Worm (Caenorhabditis elegans) whole organism, L4 larva: ENCODE data around the gene F23F1.4.

Experiments used
- F10B5.3 ChIP-seq: sonication (generic microtip); optimal IDR thresholded peaks from 2 replicates; lab custom pipeline; 2016; ENCODE audit warnings: mild to moderate bottlenecking, missing genetic modification characterization, missing compliant biosample characterization
- F26F4.8 ChIP-seq: fragments of 200-800 bp; sonication (Bioruptor generic); conservative IDR thresholded peaks from 2 replicates; pipeline ENCODE4 v1.3.6; 2022; ENCODE audit warnings: missing genetic modification characterization, missing compliant biosample characterization
- F37D6.2 ChIP-seq: sonication (generic microtip); optimal IDR thresholded peaks from 2 replicates; lab custom pipeline; 2016; ENCODE audit warnings: mild to moderate bottlenecking, missing genetic modification characterization, missing compliant biosample characterization
- F49E8.2 ChIP-seq: sonication (generic microtip); optimal IDR thresholded peaks from 2 replicates; lab custom pipeline; 2016; ENCODE audit warnings: missing compliant biosample characterization, mild to moderate bottlenecking, missing genetic modification characterization, borderline replicate concordance
- R02D3.7 ChIP-seq: fragments of 150-350 bp; sonication (generic microtip); optimal IDR thresholded peaks from 3 replicates; lab custom pipeline; 2014; ENCODE audit warnings: missing biosample characterization, missing genetic modification characterization
- T20F7.1 ChIP-seq: fragments of 200-800 bp; sonication (Bioruptor generic); optimal IDR thresholded peaks from 2 replicates; lab custom pipeline; 2018; ENCODE audit warnings: mild to moderate bottlenecking, missing genetic modification characterization, missing compliant biosample characterization
- T26A8.4 ChIP-seq: fragments of 200-800 bp; sonication (Bioruptor generic); IDR thresholded peaks from 2 replicates; pipeline ENCODE4 v1.3.6; 2022; ENCODE audit warnings: missing genetic modification characterization, missing compliant biosample characterization
- Y75B8A.6 ChIP-seq: fragments of 200-800 bp; sonication (Bioruptor generic); IDR thresholded peaks from 2 replicates; pipeline ENCODE4 v1.3.6; 2022; ENCODE audit warnings: missing genetic modification reagents, missing genetic modification characterization, missing compliant biosample characterization
- ZK337.2 ChIP-seq: fragments of 200-800 bp; sonication (Bioruptor generic); IDR thresholded peaks from 2 replicates; pipeline ENCODE4 v1.3.6; 2022; ENCODE audit warnings: missing genetic modification reagents, missing genetic modification characterization, missing compliant biosample characterization
- aly-2 ChIP-seq: sonication (generic microtip); optimal IDR thresholded peaks from 2 replicates; lab custom pipeline; 2018; ENCODE audit warnings: missing biosample characterization, missing genetic modification characterization
- arid-1 ChIP-seq: fragments of 200-800 bp; sonication (Bioruptor generic); conservative IDR thresholded peaks from 2 replicates; pipeline ENCODE4 v1.3.6; 2022; ENCODE audit warnings: missing genetic modification reagents, missing genetic modification characterization, missing compliant biosample characterization
- ceh-32 ChIP-seq: sonication (generic microtip); optimal IDR thresholded peaks from 2 replicates; lab custom pipeline; 2016; ENCODE audit warnings: mild to moderate bottlenecking, missing genetic modification characterization, missing compliant biosample characterization; ENCODE audit not compliant: poor library complexity
- ceh-44 ChIP-seq: fragments of 200-800 bp; sonication (Bioruptor generic); IDR thresholded peaks from 2 replicates; pipeline ENCODE4 v1.3.6; 2022; ENCODE audit warnings: missing genetic modification reagents, missing genetic modification characterization, missing compliant biosample characterization
- ceh-62 ChIP-seq: sonication (generic microtip); optimal IDR thresholded peaks from 2 replicates; lab custom pipeline; 2017; ENCODE audit warnings: missing biosample characterization, missing genetic modification characterization
- ceh-82 ChIP-seq: sonication (generic microtip); optimal IDR thresholded peaks from 2 replicates; lab custom pipeline; 2017; ENCODE audit warnings: missing biosample characterization, missing genetic modification characterization
- dmd-9 ChIP-seq: fragments of 200-800 bp; sonication (Bioruptor generic); IDR thresholded peaks from 2 replicates; pipeline ENCODE4 v1.3.6; 2022; ENCODE audit warnings: missing genetic modification reagents, missing genetic modification characterization, missing compliant biosample characterization
- fkh-10 ChIP-seq: fragments of 150-350 bp; optimal IDR thresholded peaks from 2 replicates; lab custom pipeline; 2014; ENCODE audit warnings: missing biosample characterization, missing genetic modification reagents, missing genetic modification characterization
- fos-1 ChIP-seq: fragments of 150-350 bp; optimal IDR thresholded peaks from 2 replicates; lab custom pipeline; 2014; ENCODE audit warnings: missing biosample characterization, missing genetic modification characterization
- hlh-30 ChIP-seq: sonication (generic microtip); optimal IDR thresholded peaks from 2 replicates; lab custom pipeline; 2017; ENCODE audit warnings: antibody characterized with exemption, mild to moderate bottlenecking, missing genetic modification characterization, missing compliant biosample characterization; ENCODE audit not compliant: insufficient read depth
- hmg-1.1 ChIP-seq: fragments of 200-800 bp; sonication (Bioruptor generic); IDR thresholded peaks from 2 replicates; pipeline ENCODE4 v1.3.6; 2022; ENCODE audit warnings: missing genetic modification reagents, missing genetic modification characterization, missing compliant biosample characterization
- lin-13 ChIP-seq: fragments of 150-350 bp; optimal IDR thresholded peaks from 2 replicates; lab custom pipeline; 2014; ENCODE audit warnings: missing biosample characterization, missing genetic modification reagents, missing genetic modification characterization
- lin-29 ChIP-seq: fragments of 200-800 bp; sonication (Bioruptor generic); IDR thresholded peaks from 2 replicates; pipeline ENCODE4 v1.3.6; 2022; ENCODE audit warnings: missing genetic modification reagents, missing genetic modification characterization, missing compliant biosample characterization
- lin-38 ChIP-seq: fragments of 200-800 bp; sonication (Bioruptor generic); IDR thresholded peaks from 2 replicates; pipeline ENCODE4 v1.3.6; 2022; ENCODE audit warnings: missing genetic modification reagents, missing genetic modification characterization, missing compliant biosample characterization
- lsy-2 ChIP-seq, 2 experiments: fragments of 150-350 bp in 1 of 2; sonication (generic microtip) in 1 of 2; optimal IDR thresholded peaks; 2 replicates each; lab custom pipeline; 2014 to 2017; ENCODE audit warnings: missing biosample characterization in 2 of 2, missing genetic modification characterization in 2 of 2
- madf-9 ChIP-seq: fragments of 200-800 bp; sonication (Bioruptor generic); conservative IDR thresholded peaks from 2 replicates; pipeline ENCODE4 v1.3.6; 2022; ENCODE audit warnings: missing genetic modification reagents, missing genetic modification characterization, missing compliant biosample characterization
- mep-1 ChIP-seq: fragments of 150-350 bp; sonication (generic microtip); optimal IDR thresholded peaks from 3 replicates; lab custom pipeline; 2014; ENCODE audit warnings: missing biosample characterization, missing genetic modification characterization
- nhr-102 ChIP-seq: sonication (generic microtip); optimal IDR thresholded peaks from 2 replicates; lab custom pipeline; 2016; ENCODE audit warnings: mild to moderate bottlenecking, missing genetic modification characterization, moderate library complexity, missing compliant biosample characterization
- nhr-11 ChIP-seq: fragments of 150-350 bp; optimal IDR thresholded peaks from 2 replicates; lab custom pipeline; 2014; ENCODE audit warnings: missing biosample characterization, missing genetic modification characterization
- nhr-25 ChIP-seq: sonication (generic microtip); optimal IDR thresholded peaks from 2 replicates; lab custom pipeline; 2017; ENCODE audit warnings: missing genetic modification characterization, mild to moderate bottlenecking, missing compliant biosample characterization, antibody characterized with exemption, moderate library complexity, borderline replicate concordance; ENCODE audit not compliant: insufficient read depth
- nhr-28 ChIP-seq: fragments of 150-350 bp; optimal IDR thresholded peaks from 2 replicates; lab custom pipeline; 2014; ENCODE audit warnings: missing biosample characterization, missing genetic modification characterization
- nhr-42 ChIP-seq: fragments of 200-800 bp; sonication (Bioruptor generic); IDR thresholded peaks from 2 replicates; pipeline ENCODE4 v1.3.6; 2022; ENCODE audit warnings: missing genetic modification characterization, missing compliant biosample characterization
- nhr-48 ChIP-seq: sonication (generic microtip); optimal IDR thresholded peaks from 2 replicates; lab custom pipeline; 2016; ENCODE audit warnings: mild to moderate bottlenecking, missing genetic modification characterization, missing compliant biosample characterization
- nhr-6 ChIP-seq: fragments of 150-350 bp; optimal IDR thresholded peaks from 2 replicates; lab custom pipeline; 2014; ENCODE audit warnings: missing biosample characterization, missing genetic modification characterization
- pha-4 ChIP-seq, 2 experiments: fragments of 150-350 bp in 1 of 2; fragments of 200-800 bp in 1 of 2; sonication (Bioruptor generic) in 1 of 2; IDR thresholded peaks in 1 of 2; optimal IDR thresholded peaks in 1 of 2; 2 replicates each; pipeline versions ENCODE4 v1.3.6 to Lab custom; 2014 to 2022; ENCODE audit warnings: missing genetic modification characterization in 2 of 2, missing genetic modification reagents in 2 of 2, missing biosample characterization in 1 of 2, missing compliant biosample characterization in 1 of 2
- sdz-12 ChIP-seq: fragments of 200-800 bp; sonication (Bioruptor generic); optimal IDR thresholded peaks from 2 replicates; lab custom pipeline; 2018; ENCODE audit warnings: mild to moderate bottlenecking, missing genetic modification characterization, missing compliant biosample characterization
- snpc-1.2 ChIP-seq: fragments of 200-800 bp; sonication (Bioruptor generic); IDR thresholded peaks from 2 replicates; pipeline ENCODE4 v1.3.6; 2022; ENCODE audit warnings: missing genetic modification reagents, missing genetic modification characterization, missing compliant biosample characterization
- snpc-4 ChIP-seq: fragments of 150-350 bp; optimal IDR thresholded peaks from 2 replicates; lab custom pipeline; 2014; ENCODE audit warnings: missing biosample characterization, missing genetic modification characterization
- spr-1 ChIP-seq: sonication (generic microtip); optimal IDR thresholded peaks from 2 replicates; lab custom pipeline; 2016; ENCODE audit warnings: mild to moderate bottlenecking, missing genetic modification characterization, missing compliant biosample characterization
- tra-1 ChIP-seq: fragments of 200-800 bp; sonication (Bioruptor generic); IDR thresholded peaks from 2 replicates; pipeline ENCODE4 v1.3.6; 2022; ENCODE audit warnings: missing genetic modification reagents, missing genetic modification characterization, missing compliant biosample characterization
- unc-130 ChIP-seq: sonication (generic microtip); optimal IDR thresholded peaks from 2 replicates; lab custom pipeline; 2016; ENCODE audit warnings: missing genetic modification reagents, missing genetic modification characterization, missing compliant biosample characterization
- unc-62 ChIP-seq, 3 experiments: fragments of 150-350 bp in 1 of 3; sonication (generic microtip); optimal IDR thresholded peaks in 2 of 3; peaks in 1 of 3; 1 replicate in 1 of 3; 2 replicates in 2 of 3; lab custom pipeline; 2014 to 2017; ENCODE audit warnings: missing biosample characterization in 3 of 3, missing genetic modification characterization in 3 of 3, missing genetic modification reagents in 3 of 3, missing genotype in 1 of 3
- vab-7 ChIP-seq: fragments of 200-800 bp; sonication (Bioruptor generic); IDR thresholded peaks from 2 replicates; pipeline ENCODE4 v1.3.6; 2022; ENCODE audit warnings: missing genetic modification reagents, missing genetic modification characterization, missing compliant biosample characterization
- zfp-2 ChIP-seq: sonication (generic microtip); optimal IDR thresholded peaks from 2 replicates; lab custom pipeline; 2016; ENCODE audit warnings: mild to moderate bottlenecking, missing genetic modification characterization, missing compliant biosample characterization
- zfp-3 ChIP-seq: fragments of 200-800 bp; sonication (Bioruptor generic); conservative IDR thresholded peaks from 2 replicates; pipeline ENCODE4 v1.3.6; 2022; ENCODE audit warnings: missing genetic modification reagents, missing genetic modification characterization, missing compliant biosample characterization
- zip-11 ChIP-seq: fragments of 200-800 bp; sonication (Bioruptor generic); IDR thresholded peaks from 2 replicates; pipeline ENCODE4 v1.3.6; 2022; ENCODE audit warnings: missing genetic modification characterization, missing compliant biosample characterization
- ztf-11 ChIP-seq: fragments of 150-350 bp; optimal IDR thresholded peaks from 2 replicates; lab custom pipeline; 2014; ENCODE audit warnings: missing biosample characterization, missing genetic modification characterization
- ztf-7 ChIP-seq: fragments of 150-350 bp; optimal IDR thresholded peaks from 2 replicates; lab custom pipeline; 2014; ENCODE audit warnings: missing biosample characterization, missing genetic modification characterization

Gene F23F1.4

DNA sequence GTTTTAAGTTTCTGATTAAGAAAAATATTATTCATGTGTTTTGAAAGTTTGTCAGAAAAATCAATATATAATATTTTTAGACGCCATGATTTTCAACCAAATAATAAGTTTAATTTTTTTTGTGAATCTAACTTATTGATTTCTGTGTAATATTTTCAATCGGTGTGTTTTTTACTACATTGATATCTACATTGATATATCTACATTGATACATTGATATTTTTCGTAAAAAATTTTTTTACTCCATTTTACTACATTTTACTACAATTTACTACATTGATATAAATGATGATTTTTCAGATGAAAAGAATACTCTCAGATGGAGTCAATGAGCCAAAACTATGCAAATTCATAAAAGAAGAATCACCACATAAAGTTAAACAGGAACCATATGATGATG lies 9.0 kb downstream of the F23F1.4 start, which contains the start of gene gmeb-1:
TSS of gene gmeb-1 (plus strand) at position 301 of the 400 bp plus-strand sequence.
- no peak for TF ChIP-seq snpc-4

DNA sequence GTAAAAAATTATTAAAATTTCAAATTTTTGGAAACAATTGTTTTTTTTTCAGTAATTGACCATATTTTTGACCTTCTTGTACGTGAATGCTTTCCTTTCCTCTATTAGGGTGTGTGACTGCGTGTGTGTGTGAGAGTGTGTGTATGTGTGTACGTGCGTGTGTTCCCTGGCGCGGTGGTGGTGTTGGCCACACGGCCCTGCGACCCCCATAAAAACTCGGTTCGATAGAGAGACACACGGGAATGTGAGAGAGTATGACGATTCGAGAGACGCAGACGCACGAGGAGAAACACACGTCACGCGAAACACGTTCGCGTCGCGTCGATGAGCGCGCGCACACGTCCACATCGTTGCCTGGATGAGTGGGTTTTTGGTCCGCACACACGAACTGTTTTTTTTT lies 9.4 kb downstream of the F23F1.4 start:
- TF ChIP-seq nhr-11 (tag; lab: Kevin White, UChicago) (peak; percentile 69), vab-7 (GFP tag; lab: Robert Waterston, UW) (0 out of 2 replicates have a peak, but pooled peaks have one; percentile 18), unc-130 (GFP tag; lab: Kevin White, UChicago) (no peak), aly-2 (tag; lab: Kevin White, UChicago) (no peak), F26F4.8 (no peak), Y75B8A.6 (GFP tag; lab: Robert Waterston, UW) (0 out of 2 replicates have a peak, but pooled peaks have one; percentile 50), mep-1 (tag; lab: Kevin White, UChicago) (peak; percentile 84), lin-13 (GFP tag; lab: Kevin White, UChicago) (peak; percentile 45), pha-4 (GFP tag; IDR thresholded peaks at IDR 0.05; lab: Robert Waterston, UW) (no peak), pha-4 (tag; optimal IDR thresholded peaks at IDR 0.05; lab: Kevin White, UChicago) (no peak), ceh-32 (tag; lab: Kevin White, UChicago) (no peak), F10B5.3 (tag; lab: Kevin White, UChicago) (no peak), ceh-82 (tag; lab: Kevin White, UChicago) (no peak), arid-1 (GFP tag; lab: Robert Waterston, UW) (peak; percentile 36; the same call in 1 of the 2 replicates), sdz-12 (GFP tag; lab: Kevin White, UChicago) (no peak), hmg-1.1 (GFP tag; lab: Robert Waterston, UW) (peak; percentile 83), lsy-2 (tag; optimal IDR thresholded peaks at IDR 0.05; lab: Kevin White, UChicago) (peak; percentile 42 to 69), T20F7.1 (GFP tag; lab: Kevin White, UChicago) (peak; percentile 65), ceh-62 (tag; lab: Kevin White, UChicago) (no peak), zfp-3 (GFP tag; lab: Robert Waterston, UW) (0 out of 2 replicates have a peak, but pooled peaks have one; percentile 44), ztf-11 (tag; lab: Kevin White, UChicago) (no peak), fkh-10 (peak; percentile 28), nhr-25 (tag; lab: Kevin White, UChicago) (peak; percentile 81), dmd-9 (GFP tag; lab: Robert Waterston, UW) (no peak), T26A8.4 (peak; percentile 68; the same call in 1 of the 2 replicates), lin-38 (GFP tag; lab: Robert Waterston, UW) (no peak), F49E8.2 (tag; lab: Kevin White, UChicago) (no peak), ceh-44 (GFP tag; lab: Robert Waterston, UW) (peak; percentile 16; the same call in 1 of the 2 replicates), nhr-102 (tag; lab: Kevin White, UChicago) (peak; percentile 38), ZK337.2 (GFP tag; lab: Robert Waterston, UW) (no peak), madf-9 (GFP tag; lab: Robert Waterston, UW) (peak; percentile 64; the same call in 1 of the 2 replicates), tra-1 (0 out of 2 replicates have a peak, but pooled peaks have one; percentile 52), fos-1 (tag; lab: Kevin White, UChicago) (no peak), zfp-2 (tag; lab: Kevin White, UChicago) (no peak), nhr-6 (tag; lab: Kevin White, UChicago) (peak; percentile 48), snpc-1.2 (GFP tag; lab: Robert Waterston, UW) (no peak), spr-1 (tag; lab: Kevin White, UChicago) (peak; percentile 72), unc-62 (GFP tag; optimal IDR thresholded peaks at IDR 0.05 in 1 of 2; lab: Kevin White, UChicago) (peak in 1 of 2 experiments; percentile 99), unc-62 (tag; optimal IDR thresholded peaks at IDR 0.05; lab: Kevin White, UChicago) (no peak), nhr-48 (tag; lab: Kevin White, UChicago) (peak; percentile 75), nhr-42 (GFP tag; lab: Robert Waterston, UW) (no peak), F37D6.2 (tag; lab: Kevin White, UChicago) (peak; percentile 53), R02D3.7 (tag; lab: Kevin White, UChicago) (no peak), nhr-28 (tag; lab: Kevin White, UChicago) (peak; percentile 91), zip-11 (GFP tag; lab: Robert Waterston, UW) (no peak), lin-29 (GFP tag; lab: Robert Waterston, UW) (0 out of 2 replicates have a peak, but pooled peaks have one; percentile 31), hlh-30 (tag; lab: Kevin White, UChicago) (peak; percentile 98), ztf-7 (tag; lab: Kevin White, UChicago) (peak; percentile 60)
